Worm (Caenorhabditis elegans) whole organism, midembryonic: ENCODE data around the gene C27A7.6.

Source experiments
- T22C8.4 ChIP-seq: fragments of 200-800 bp; sonication (Bioruptor generic); IDR thresholded peaks from 2 replicates; pipeline ENCODE4 v1.3.6; 2022; ENCODE audit warnings: missing genetic modification characterization, missing compliant biosample characterization
- cog-1 ChIP-seq: sonication (generic microtip); optimal IDR thresholded peaks from 2 replicates; lab custom pipeline; 2016; ENCODE audit warnings: missing genetic modification characterization, missing compliant biosample characterization
- flt-1 ChIP-seq: fragments of 200-800 bp; sonication (Bioruptor generic); IDR thresholded peaks from 2 replicates; pipeline ENCODE4 v1.3.6; 2022; ENCODE audit warnings: missing genetic modification characterization, missing compliant biosample characterization
- klf-2 ChIP-seq: fragments of 200-800 bp; sonication (Bioruptor generic); conservative IDR thresholded peaks from 2 replicates; pipeline ENCODE4 v1.3.6; 2022; ENCODE audit warnings: missing genetic modification reagents, missing genetic modification characterization, missing compliant biosample characterization
- med-1 ChIP-seq: sonication (generic microtip); optimal IDR thresholded peaks from 2 replicates; lab custom pipeline; 2017; ENCODE audit warnings: missing genetic modification characterization, mild to moderate bottlenecking, missing compliant biosample characterization, antibody characterized with exemption, missing genetic modification reagents; ENCODE audit not compliant: insufficient read depth
- ref-1 ChIP-seq: fragments of 200-800 bp; sonication (Bioruptor generic); conservative IDR thresholded peaks from 2 replicates; pipeline ENCODE4 v1.3.6; 2022; ENCODE audit warnings: missing genetic modification reagents, missing genetic modification characterization, missing compliant biosample characterization
- tab-1 ChIP-seq: fragments of 200-800 bp; sonication (Bioruptor generic); IDR thresholded peaks from 2 replicates; pipeline ENCODE4 v1.3.6; 2022; ENCODE audit warnings: missing genetic modification characterization, missing compliant biosample characterization
- ztf-23 ChIP-seq: fragments of 200-800 bp; sonication (Bioruptor generic); IDR thresholded peaks from 2 replicates; pipeline ENCODE4 v1.3.6; 2022; ENCODE audit warnings: missing genetic modification reagents, missing genetic modification characterization, missing compliant biosample characterization
- ztf-29 ChIP-seq: fragments of 200-800 bp; sonication (Bioruptor generic); IDR thresholded peaks from 2 replicates; pipeline ENCODE4 v1.3.6; 2022; ENCODE audit warnings: missing genetic modification reagents, missing genetic modification characterization, missing compliant biosample characterization

C27A7.6 gene

DNA sequence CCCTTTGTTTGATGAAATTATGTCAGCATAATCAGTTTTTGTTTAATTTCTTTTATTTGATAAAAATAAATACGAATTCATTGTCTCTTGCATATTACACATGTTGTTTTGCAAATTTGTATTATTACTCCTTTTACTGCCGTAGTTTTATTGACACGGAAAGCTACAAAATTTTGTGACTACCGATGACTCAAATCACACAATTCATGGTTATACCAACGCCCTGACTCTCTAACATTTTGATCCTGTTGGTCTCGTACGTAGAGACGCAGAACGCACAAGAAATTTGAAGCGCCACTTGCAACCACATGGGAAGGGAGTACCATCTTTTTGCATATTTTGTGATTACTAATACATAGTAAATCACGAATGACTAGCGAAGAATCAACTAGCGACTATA is 34.7 kb downstream of the C27A7.6 start, which contains the start of gene nhr-207:
TSS of gene nhr-207 (plus strand) at position 282 of the 400 bp plus-strand sequence.
- TF ChIP-seq cog-1 (tag; lab: Kevin White, UChicago) = no peak
- no peak for TF ChIP-seq tab-1
- TF ChIP-seq med-1 (GFP tag; lab: Kevin White, UChicago) = no peak
- no peak for TF ChIP-seq flt-1 (GFP tag; lab: Robert Waterston, UW)
- no peak for TF ChIP-seq ztf-23
- no peak for TF ChIP-seq klf-2
- no peak for TF ChIP-seq T22C8.4
- TF ChIP-seq ztf-29 (GFP tag; lab: Robert Waterston, UW) = no peak
- TF ChIP-seq ref-1 = no peak

DNA sequence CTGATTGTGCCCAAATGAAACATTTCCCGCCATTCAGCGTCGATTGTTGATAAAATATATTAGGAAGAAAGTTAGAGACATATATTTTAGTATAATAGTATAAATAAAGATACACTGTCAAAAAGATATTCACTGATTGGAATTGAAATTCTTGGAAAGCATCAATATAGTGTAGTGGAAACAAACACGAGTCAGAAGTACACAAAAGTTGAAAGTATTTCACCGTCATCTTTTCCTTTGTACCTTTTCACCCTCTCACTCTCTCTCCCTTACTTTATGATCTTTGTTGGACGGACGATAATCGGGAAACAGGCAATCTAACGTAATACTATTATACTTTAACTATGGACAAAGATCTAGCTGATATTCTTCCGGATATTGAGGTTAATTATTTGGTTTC is 36.6 kb downstream of the C27A7.6 start, which contains the start of gene nhr-208:
TSS of gene nhr-208 (plus strand) at position 288 of the 400 bp plus-strand sequence.
- TF ChIP-seq cog-1 (tag; lab: Kevin White, UChicago) = no peak
- TF ChIP-seq ztf-23 = no peak
- no peak for TF ChIP-seq T22C8.4
- TF ChIP-seq ref-1 = no peak
- TF ChIP-seq flt-1 (GFP tag; lab: Robert Waterston, UW) = no peak
- no peak for TF ChIP-seq klf-2

- TF ChIP-seq med-1 (GFP tag; lab: Kevin White, UChicago) = no peak
These were observed 38.8 kb downstream of the C27A7.6 start, which contains the start of gene nhr-206 for ce11 chrV:12091759-12092158. Gene nhr-206 (plus strand): TSS chrV:12092006.

- TF ChIP-seq tab-1 (no peak), ztf-23 (no peak), cog-1 (tag; lab: Kevin White, UChicago) (no peak), flt-1 (GFP tag; lab: Robert Waterston, UW) (no peak), T22C8.4 (no peak), med-1 (GFP tag; lab: Kevin White, UChicago) (no peak), ref-1 (no peak), ztf-29 (GFP tag; lab: Robert Waterston, UW) (no peak), klf-2 (no peak)
These were observed 41.8 kb downstream of the C27A7.6 start, which contains the start of gene R07B7.12 for ce11 chrV:12088773-12089172. Gene R07B7.12 (plus strand): TSS chrV:12089073.

- TF ChIP-seq ref-1 = no peak
These were observed 43.7 kb downstream of the C27A7.6 start, which contains the start of gene gana-1 for ce11 chrV:12086934-12087333. Gene gana-1 (plus strand): TSS chrV:12087234.

ce11 chrV:12085867-12086634 is 44.5 kb downstream of the C27A7.6 start:
- TF ChIP-seq med-1 (GFP tag; lab: Kevin White, UChicago) (no peak), cog-1 (tag; lab: Kevin White, UChicago) (no peak), tab-1 (no peak), ref-1 (no peak)

DNA sequence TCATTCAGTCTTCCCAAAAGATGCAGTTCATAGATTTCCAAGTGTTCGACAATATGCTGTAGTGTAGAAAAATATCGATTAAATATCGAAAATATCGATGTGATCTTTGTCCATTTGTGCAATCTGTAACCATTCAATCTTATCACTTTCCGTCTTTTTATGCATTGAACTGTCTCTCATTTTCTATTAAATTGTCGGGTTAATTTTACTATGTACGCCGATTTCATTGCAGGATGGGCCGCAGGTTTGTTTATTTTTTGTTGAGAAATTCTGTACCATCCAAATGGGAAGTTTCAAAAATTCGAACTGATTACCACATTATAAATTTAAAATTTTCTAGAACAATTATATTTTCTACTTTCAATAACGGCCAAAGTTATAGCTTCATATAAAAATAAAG is 46.4 kb downstream of the C27A7.6 start, which contains the start of gene R07B7.8:
TSS of gene R07B7.8 (minus strand) at position 101 of the 400 bp plus-strand sequence.
- no peak for TF ChIP-seq T22C8.4
- no peak for TF ChIP-seq tab-1
- TF ChIP-seq cog-1 (tag; lab: Kevin White, UChicago) = no peak
- TF ChIP-seq klf-2 = no peak
- TF ChIP-seq ref-1 = no peak
- no peak for TF ChIP-seq ztf-29 (GFP tag; lab: Robert Waterston, UW)
- no peak for TF ChIP-seq med-1 (GFP tag; lab: Kevin White, UChicago)
- no peak for TF ChIP-seq ztf-23
- TF ChIP-seq flt-1 (GFP tag; lab: Robert Waterston, UW) = no peak

DNA sequence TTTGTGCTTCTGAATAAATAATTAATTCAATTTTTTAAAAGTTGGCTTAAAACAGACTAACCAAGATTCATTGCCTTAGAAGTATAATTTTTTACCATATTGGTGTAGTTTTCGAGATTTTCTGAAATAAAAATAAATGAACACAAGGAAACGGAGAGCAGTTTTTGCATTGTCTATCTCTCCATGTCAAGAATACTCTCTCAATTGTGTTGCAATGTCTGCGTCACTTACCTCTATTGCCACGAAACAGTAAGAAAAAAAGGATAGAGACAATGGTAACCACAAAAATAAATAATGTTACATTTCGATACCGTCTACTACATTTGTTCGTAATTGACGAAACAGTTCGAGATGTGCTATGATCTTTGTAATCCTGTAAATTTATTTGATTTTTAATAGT is 47.7 kb downstream of the C27A7.6 start, which contains the start of gene R07B7.10:
TSS of gene R07B7.10 (plus strand) at position 285 of the 400 bp plus-strand sequence.
- TF ChIP-seq T22C8.4 (no peak), ref-1 (no peak), ztf-23 (no peak), tab-1 (no peak), med-1 (GFP tag; lab: Kevin White, UChicago) (no peak), ztf-29 (GFP tag; lab: Robert Waterston, UW) (no peak), klf-2 (no peak)

DNA sequence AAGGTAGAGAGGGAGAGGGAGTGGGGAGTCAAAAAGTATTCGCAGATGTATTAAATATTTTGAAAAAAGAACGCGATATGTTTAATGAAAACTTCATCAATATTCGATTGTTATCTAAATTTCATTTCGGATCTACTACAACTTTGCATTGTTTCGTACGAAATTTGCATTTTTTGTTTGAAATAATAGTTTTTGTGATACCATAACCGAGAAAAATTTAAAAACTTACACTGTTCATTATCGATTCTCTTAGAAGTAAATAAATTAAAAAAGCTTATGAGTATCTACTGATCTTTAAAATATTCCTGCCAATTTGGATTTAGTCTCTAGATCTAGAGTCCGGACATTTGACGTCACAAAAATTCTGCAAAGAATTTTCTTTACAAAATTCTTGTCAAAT is 50.3 kb downstream of the C27A7.6 start, which contains the start of gene R07B7.9:
TSS of gene R07B7.9 (minus strand) at position 101 of the 400 bp plus-strand sequence.
- TF ChIP-seq cog-1 (tag; lab: Kevin White, UChicago) = no peak
- TF ChIP-seq med-1 (GFP tag; lab: Kevin White, UChicago) = no peak
- no peak for TF ChIP-seq T22C8.4
- TF ChIP-seq ztf-29 (GFP tag; lab: Robert Waterston, UW) = no peak
- no peak for TF ChIP-seq klf-2
- TF ChIP-seq ztf-23 = no peak
- no peak for TF ChIP-seq tab-1
- TF ChIP-seq flt-1 (GFP tag; lab: Robert Waterston, UW) = no peak
- no peak for TF ChIP-seq ref-1

ce11 chrV:12075983-12076382 is 54.6 kb downstream of the C27A7.6 start:
- TF ChIP-seq ztf-23 (no peak), cog-1 (tag; lab: Kevin White, UChicago) (no peak), klf-2 (no peak), flt-1 (GFP tag; lab: Robert Waterston, UW) (no peak), tab-1 (no peak), T22C8.4 (no peak), med-1 (GFP tag; lab: Kevin White, UChicago) (no peak), ztf-29 (GFP tag; lab: Robert Waterston, UW) (no peak), ref-1 (no peak)

ce11 chrV:12074886-12075285 is 55.7 kb downstream of the C27A7.6 start, which contains the start of gene R07B7.6:
Gene R07B7.6 (minus strand): TSS chrV:12074986.
- no peak for TF ChIP-seq ztf-23
- TF ChIP-seq tab-1 = no peak
- TF ChIP-seq ref-1 = no peak
- TF ChIP-seq med-1 (GFP tag; lab: Kevin White, UChicago) = no peak
- TF ChIP-seq klf-2 = no peak
- TF ChIP-seq flt-1 (GFP tag; lab: Robert Waterston, UW) = no peak
- TF ChIP-seq T22C8.4 = no peak
- no peak for TF ChIP-seq ztf-29 (GFP tag; lab: Robert Waterston, UW)
- TF ChIP-seq cog-1 (tag; lab: Kevin White, UChicago) = no peak
